Worm (Caenorhabditis elegans) whole organism, dauer: ENCODE results near the gene glt-4.

ENCODE experiments used
- unc-62 ChIP-seq: sonication (generic microtip); optimal IDR thresholded peaks from 2 replicates; lab custom pipeline; 2017; ENCODE audit warnings: missing biosample characterization, missing genetic modification reagents, missing genetic modification characterization

The glt-4 gene

DNA sequence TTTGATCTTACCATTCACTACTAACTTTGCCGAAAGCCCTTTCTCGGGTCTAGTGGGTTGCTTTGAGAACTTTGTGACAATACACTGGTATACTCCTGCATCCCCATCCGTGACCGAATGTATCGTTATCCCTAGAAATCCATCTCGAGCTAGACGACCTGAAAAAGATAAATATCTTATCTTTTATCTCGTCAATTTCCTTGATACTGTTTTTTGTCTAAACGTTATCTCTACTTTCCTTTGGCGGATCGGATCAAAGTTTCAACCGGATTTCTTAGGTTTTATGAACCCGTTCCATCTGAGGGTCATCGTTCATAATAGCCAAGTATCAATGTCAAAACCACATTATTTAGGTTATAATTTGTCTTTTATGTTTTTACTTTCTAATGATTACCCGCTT lies 18.7 kb upstream of the glt-4 start:
- no peak for TF ChIP-seq unc-62 (GFP tag; lab: Kevin White, UChicago)

DNA sequence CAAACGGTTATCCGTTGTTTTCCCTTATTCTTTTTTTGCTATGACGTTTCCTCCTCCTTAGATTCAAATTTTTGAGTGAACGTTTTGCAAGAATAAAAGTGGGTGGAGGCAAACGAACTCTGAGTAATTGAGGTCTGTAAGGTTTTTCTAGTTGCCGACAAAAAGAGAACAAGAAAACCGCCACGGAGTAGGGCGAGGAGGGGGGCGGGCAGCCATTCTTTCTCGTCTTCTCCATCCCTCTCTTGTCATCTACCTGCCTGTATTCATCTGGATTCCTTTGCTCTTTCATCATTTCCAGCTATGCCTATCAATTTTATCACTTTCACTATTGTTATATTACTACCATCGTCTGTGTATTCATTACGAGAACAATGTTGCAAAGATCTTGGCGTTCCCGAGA lies 18.0 kb upstream of the glt-4 start, which contains the start of gene igdb-3:
igdb-3 (plus strand) TSS at position 301 of the 400 bp plus-strand sequence.
- no peak for TF ChIP-seq unc-62 (GFP tag; lab: Kevin White, UChicago)

DNA sequence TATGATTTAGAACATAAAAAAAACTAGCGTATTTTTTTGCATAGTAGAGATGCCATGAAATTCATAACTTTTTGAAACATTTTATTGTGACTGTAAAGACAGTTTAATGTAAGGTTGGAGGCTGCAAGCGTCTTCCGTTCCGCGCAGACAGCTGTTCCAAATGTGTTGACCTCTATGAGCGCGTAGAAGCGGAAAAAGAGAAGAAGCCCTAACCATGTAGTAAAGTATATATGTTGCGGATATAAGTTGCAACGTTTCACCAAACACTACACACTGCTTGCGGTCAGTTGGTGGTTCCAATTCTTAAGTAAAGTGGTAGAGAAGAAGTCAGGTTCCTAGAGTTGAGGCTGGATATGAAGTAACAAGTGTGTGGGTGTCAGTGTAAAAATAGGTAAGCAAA lies 14.6 kb upstream of the glt-4 start:
- no peak for TF ChIP-seq unc-62 (GFP tag; lab: Kevin White, UChicago)

DNA sequence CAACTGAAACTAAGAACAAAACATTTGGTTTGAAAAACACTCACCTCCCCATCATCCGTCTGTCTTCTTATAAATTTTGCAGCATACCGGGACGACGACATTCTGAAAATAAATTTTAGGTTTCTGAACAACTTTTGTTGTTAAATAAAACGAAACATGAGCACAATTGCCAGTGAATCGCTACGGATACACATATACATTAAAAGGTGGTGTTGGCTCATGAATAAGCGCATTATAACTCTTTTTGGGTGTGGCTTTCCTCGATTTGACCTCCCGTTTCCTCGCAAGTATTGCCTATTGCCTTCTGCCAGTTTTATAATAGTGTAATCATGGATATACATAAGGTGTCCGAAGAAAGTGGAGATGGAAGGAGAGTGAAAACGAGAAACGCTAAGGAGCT lies 11.7 kb upstream of the glt-4 start, which contains the start of gene igcm-2:
igcm-2 (minus strand) TSS at position 101 of the 400 bp plus-strand sequence.
- no peak for TF ChIP-seq unc-62 (GFP tag; lab: Kevin White, UChicago)

DNA sequence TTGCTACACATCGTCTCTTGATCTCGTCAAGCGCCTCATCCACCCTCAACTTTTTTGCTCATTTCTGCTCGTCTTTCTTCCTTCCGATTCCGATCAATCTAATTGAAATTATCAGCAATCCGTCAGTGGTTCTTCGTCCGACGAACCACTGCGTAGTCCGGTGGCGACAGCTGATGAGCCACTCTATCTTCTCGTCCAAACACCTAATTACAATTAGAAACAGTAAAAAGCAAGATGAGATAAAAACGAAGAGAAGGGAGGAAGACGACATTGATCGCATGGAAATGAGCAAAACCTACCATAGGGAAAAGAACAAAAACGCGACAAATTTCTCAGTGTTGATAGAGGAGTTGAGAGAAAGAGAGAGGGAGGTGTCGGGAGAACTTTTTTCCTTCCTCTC lies 3.8 kb upstream of the glt-4 start:
- no peak for TF ChIP-seq unc-62 (GFP tag; lab: Kevin White, UChicago)

DNA sequence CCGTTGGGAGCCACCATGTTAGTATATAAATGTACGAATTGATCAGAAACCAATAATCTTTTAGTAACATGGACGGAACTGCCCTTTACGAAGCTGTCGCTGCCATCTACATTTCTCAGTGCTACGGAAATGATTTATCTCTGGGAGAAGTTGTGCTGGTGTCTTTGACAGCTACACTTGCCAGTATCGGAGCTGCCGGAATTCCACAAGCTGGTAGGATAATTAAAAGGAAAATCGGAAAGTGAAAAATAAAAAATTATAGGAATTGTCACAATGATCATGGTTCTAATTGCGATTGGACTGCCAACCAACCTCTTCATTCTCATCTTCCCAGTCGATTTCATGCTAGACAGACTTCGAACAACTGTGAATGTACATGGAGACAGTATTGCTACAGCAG lies 2.7 kb downstream of the glt-4 start:
- no peak for TF ChIP-seq unc-62 (GFP tag; lab: Kevin White, UChicago)

DNA sequence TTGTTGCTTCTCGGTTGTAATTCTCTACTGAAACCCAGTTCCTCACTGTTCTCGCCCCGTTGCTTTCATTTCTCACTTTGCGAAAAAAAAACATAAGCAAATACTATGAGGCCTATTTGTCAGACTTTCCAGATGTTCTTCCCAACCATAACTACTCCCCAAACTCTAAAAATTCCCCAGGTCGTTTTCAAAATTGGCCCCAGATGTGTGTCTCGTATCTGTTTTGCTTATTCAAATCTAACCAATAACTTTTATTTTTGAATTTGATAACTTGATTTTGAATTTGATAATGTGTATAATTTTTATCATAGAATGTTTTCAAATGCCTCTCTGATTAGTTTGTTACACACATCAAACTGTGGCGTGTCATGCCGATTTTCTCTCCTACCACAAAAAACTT lies 4.6 kb downstream of the glt-4 start:
- no peak for TF ChIP-seq unc-62 (GFP tag; lab: Kevin White, UChicago)

DNA sequence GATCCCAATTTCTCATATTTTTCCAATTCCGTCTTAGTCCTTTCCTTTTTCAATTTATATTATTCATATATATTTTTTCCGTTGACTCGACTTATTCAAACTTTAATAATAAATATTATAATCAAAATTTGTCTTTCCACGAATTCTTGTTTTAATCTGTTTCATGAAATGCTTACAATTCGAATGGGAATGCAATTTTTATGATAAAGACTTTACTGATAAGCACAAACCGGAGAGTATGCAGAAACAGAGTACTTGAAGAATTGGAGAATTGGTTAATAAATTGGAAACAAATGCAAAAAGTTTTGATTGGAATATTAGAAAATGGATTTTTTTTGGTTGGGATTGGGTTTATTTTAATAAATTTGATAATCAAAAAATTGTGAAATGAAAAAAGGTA lies 5.1 kb downstream of the glt-4 start:
- TF ChIP-seq unc-62 (GFP tag; lab: Kevin White, UChicago): no peak

DNA sequence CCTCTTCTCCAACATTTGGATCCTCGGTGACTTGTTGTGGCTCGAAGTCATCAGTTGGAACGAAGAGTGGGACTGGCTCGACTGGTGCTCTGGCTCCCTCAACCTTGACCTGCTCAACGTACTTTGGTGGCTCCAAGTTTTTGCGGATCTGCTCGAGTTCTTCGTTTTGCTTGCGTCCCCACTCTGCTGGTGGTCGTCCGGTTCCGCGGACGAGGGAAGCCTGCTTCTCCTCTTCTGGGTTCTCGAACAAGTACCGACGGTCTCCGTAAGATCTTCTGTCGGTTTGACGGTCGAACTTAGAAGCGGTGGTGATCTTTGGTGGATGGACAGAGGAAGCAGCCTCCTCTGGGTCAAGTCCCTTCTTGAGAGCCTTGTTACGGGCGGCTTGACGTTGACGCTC lies 5.5 kb downstream of the glt-4 start:
- no peak for TF ChIP-seq unc-62 (GFP tag; lab: Kevin White, UChicago)

DNA sequence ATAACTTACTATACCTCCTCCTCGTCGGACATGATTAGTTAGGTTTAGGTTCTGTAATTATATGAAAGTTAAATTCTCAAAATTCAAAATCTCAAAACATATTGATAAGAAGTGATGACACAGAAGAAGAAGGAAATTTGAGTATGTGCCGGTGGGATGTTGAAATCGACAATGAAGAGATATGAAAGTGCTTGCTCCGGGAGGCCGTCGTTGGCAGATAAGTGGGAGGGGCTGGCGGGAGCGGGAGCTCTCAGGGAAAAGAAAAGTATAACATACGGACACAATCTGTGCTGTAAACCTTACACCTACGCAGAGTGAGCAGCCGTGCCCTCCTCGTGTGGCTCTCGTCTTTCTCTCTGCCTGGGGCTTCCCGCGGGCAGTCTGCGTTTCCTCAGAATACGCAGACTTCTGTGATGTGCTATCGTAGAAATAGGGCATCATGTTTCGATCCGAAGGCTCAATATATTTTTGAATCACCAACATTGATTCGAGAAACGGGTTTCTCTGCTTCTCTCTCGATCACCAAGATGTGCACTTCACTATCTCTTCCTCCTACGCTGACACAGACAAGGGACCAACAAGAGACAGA lies 7.0 kb downstream of the glt-4 start, which contains the start of gene mup-2:
mup-2 (minus strand) TSS at position 51 of the 589 bp plus-strand sequence.
- TF ChIP-seq unc-62 (GFP tag; lab: Kevin White, UChicago): no peak

DNA sequence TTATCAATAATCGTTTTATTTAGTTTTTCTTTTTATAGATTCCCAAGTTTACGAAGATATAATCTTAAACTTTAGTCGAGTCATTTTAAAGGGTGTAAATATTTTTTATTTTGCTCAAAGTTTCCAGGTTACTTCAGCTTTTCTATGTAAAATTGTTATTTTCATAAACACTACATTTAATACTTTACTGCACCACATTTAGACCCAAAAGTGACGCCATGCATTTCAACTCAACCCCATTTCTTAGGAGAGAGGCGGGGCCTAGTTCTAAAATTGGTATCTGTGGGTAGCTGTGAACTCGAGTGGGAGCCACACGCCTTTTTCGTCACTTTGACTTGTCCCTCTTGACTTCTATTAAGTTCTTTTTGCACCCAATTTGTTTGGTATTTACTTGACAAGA lies 9.4 kb downstream of the glt-4 start, which contains the start of gene T22E5.1:
T22E5.1 (plus strand) TSS at position 301 of the 400 bp plus-strand sequence.
- TF ChIP-seq unc-62 (GFP tag; lab: Kevin White, UChicago): no peak

DNA sequence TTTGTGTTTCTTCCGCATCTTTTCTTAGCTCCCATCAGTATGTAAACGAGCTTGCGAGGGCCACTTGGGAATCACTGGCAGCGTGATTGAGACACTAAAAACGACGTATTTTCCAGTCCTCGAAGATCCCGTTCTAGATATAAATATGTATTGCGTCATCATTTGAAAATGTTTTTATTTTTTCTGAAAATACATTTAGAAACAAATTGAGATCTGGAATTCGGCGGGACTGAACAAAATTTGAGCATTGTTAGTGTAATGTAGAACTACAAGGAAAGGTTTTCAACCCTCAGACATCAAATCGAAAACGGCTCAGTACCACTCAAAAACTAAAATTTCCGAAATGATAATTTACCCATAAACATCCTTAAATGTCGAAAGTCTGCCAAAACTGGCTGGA lies 10.4 kb downstream of the glt-4 start:
- TF ChIP-seq unc-62 (GFP tag; lab: Kevin White, UChicago): no peak

DNA sequence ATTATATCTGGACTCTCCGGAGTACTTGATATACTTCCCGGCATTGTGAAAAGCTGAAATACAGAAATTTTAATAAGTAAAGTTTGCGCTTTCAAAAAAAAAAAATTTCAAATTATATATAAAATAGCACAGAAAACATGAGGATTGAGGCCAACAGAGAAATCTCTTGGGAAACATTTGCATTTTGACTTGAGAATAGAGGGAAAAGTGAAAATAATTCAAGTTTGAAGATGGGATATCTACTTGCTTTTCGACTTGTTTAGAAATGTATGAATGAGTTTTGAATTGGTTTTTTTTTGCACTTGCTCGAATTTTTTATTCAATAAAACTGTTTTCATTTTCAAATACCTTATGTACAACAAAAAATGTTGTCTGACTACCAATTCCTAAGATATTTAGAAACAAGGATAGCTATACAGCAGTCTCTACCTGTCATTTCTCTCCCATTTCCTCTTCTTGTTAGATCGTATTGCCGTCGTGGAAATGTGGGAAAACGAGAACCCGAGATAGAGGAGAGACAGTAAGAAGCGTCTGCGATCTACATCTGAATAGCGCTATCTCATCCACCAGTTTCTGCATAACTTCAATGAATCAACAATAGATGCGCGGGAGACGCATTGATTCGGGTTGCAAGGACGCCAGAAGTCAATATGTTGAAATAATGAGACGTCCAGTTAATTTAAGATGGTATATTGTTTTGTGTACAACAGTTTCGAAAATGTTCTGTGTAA lies 13.3 kb downstream of the glt-4 start, which contains the start of gene T22E5.6:
T22E5.6 (minus strand) TSS at position 51 of the 731 bp plus-strand sequence.
- no peak for TF ChIP-seq unc-62 (GFP tag; lab: Kevin White, UChicago)

DNA sequence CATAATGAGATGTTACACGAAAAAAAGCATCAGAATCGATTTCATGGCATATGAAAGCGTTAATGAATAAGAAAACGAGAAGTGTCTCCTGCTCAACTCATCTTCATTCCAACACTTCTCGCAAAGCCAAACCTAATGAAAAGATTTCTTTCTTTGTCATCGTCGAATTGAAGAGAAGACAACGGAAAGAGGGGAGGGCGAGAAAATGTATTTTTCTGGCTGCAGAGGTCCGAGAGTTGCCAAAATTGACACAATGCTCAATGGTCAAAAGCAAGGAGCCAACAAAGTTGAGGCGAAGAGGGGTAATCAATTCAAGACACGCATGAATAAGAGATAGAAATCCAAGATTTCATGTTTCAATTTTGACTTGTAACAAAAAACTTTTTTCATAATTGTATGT lies 15.9 kb downstream of the glt-4 start:
- TF ChIP-seq unc-62 (GFP tag; lab: Kevin White, UChicago): no peak

DNA sequence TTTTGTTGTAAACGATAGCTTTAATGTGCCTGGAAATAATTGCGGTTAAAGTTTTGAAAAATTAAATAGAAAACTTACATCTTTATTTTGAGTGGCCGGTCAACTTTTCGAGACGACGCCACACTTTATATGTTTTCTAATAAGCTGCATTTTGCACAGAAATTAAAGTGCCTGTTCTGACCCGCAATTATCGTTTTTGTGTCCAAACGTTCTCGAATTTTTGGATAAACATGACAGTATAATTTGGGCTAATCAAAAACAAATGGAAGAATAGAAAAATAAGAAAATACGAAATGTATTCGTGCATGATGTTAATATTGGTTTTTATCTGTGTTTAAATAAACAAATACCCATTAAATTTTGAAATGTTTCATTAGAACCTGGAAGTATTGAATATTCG lies 17.5 kb downstream of the glt-4 start, which contains the start of gene K10C2.12:
K10C2.12 (minus strand) TSS at position 101 of the 400 bp plus-strand sequence.
- no peak for TF ChIP-seq unc-62 (GFP tag; lab: Kevin White, UChicago)

DNA sequence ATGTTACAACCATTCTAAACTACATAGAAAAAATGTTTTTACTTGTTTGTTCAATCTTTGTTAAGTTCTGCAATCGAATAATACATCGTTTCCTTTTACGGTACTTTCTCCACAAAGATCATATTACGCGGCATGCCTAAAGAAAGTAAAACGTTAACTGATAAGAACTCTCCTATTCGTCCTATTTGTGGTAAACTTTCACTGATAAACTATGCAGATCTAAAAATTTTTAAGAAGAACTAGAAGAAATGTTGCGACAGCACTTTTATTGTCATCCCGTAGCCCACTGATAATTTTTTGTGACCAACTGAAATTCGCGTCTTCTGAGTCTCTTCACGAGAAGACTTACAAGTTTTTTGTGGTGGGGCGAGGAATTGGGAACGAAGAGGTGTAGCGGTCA lies 23.9 kb downstream of the glt-4 start:
- no peak for TF ChIP-seq unc-62 (GFP tag; lab: Kevin White, UChicago)

DNA sequence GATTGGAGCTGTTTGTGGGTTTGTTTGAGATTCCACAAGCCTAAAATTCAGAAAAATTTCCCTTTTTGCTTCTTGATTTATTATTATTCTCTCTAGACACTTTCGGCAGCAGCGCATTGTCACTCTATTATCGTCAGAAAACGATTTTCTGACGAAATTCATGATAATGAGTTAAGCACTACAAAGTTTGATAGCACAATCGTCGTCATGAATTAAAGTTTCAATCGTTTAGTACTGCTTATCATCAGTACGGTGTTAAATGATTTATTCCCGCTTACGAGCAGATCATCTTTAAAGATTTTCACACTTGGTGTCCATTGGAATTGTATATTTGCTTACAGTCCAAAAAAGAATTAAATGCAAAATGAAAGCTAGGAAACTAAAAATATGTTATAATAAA lies 26.3 kb downstream of the glt-4 start:
- no peak for TF ChIP-seq unc-62 (GFP tag; lab: Kevin White, UChicago)
